Worm (Caenorhabditis elegans) whole organism, L4 larva: ENCODE results near the gene Y57G11C.1142.

ENCODE experiments used
- F37D6.2 ChIP-seq: sonication (generic microtip); optimal IDR thresholded peaks from 2 replicates; lab custom pipeline; 2016; ENCODE audit warnings: mild to moderate bottlenecking, missing genetic modification characterization, missing compliant biosample characterization
- F44E2.7 ChIP-seq: fragments of 200-800 bp; sonication (Bioruptor generic); IDR thresholded peaks from 2 replicates; pipeline ENCODE4 v2.1.2; 2022; ENCODE audit warnings: missing genetic modification characterization, missing compliant biosample characterization
- Y5F2A.4 ChIP-seq: fragments of 200-800 bp; sonication (Bioruptor generic); optimal IDR thresholded peaks from 2 replicates; lab custom pipeline; 2018; ENCODE audit warnings: mild to moderate bottlenecking, missing genetic modification characterization, missing compliant biosample characterization
- ZK337.2 ChIP-seq: fragments of 200-800 bp; sonication (Bioruptor generic); IDR thresholded peaks from 2 replicates; pipeline ENCODE4 v1.3.6; 2022; ENCODE audit warnings: missing genetic modification reagents, missing genetic modification characterization, missing compliant biosample characterization
- ZK546.5 ChIP-seq, 2 experiments: sonication (generic microtip); optimal IDR thresholded peaks; 2 replicates each; lab custom pipeline; 2017; ENCODE audit warnings: missing biosample characterization in 2 of 2, missing genetic modification characterization in 2 of 2
- aly-2 ChIP-seq: sonication (generic microtip); optimal IDR thresholded peaks from 2 replicates; lab custom pipeline; 2018; ENCODE audit warnings: missing biosample characterization, missing genetic modification characterization
- ama-1 ChIP-seq: fragments of 150-350 bp; optimal IDR thresholded peaks from 2 replicates; lab custom pipeline; 2014; ENCODE audit warnings: inconsistent platforms, mixed read lengths
- ceh-20 ChIP-seq: fragments of 200-800 bp; sonication (Bioruptor generic); IDR thresholded peaks from 2 replicates; pipeline ENCODE4 v1.3.6; 2022; ENCODE audit warnings: missing genetic modification reagents, missing genetic modification characterization, missing compliant biosample characterization
- ceh-28 ChIP-seq: fragments of 150-350 bp; optimal IDR thresholded peaks from 2 replicates; lab custom pipeline; 2014; ENCODE audit warnings: missing biosample characterization, missing genetic modification reagents, missing genetic modification characterization
- ceh-32 ChIP-seq: sonication (generic microtip); optimal IDR thresholded peaks from 2 replicates; lab custom pipeline; 2016; ENCODE audit warnings: mild to moderate bottlenecking, missing genetic modification characterization, missing compliant biosample characterization; ENCODE audit not compliant: poor library complexity
- ceh-62 ChIP-seq: sonication (generic microtip); optimal IDR thresholded peaks from 2 replicates; lab custom pipeline; 2017; ENCODE audit warnings: missing biosample characterization, missing genetic modification characterization
- ctbp-1 ChIP-seq: fragments of 200-800 bp; sonication (Bioruptor generic); IDR thresholded peaks from 2 replicates; pipeline ENCODE4 v1.3.6; 2022; ENCODE audit warnings: missing genetic modification reagents, missing genetic modification characterization, missing compliant biosample characterization
- daf-16 ChIP-seq, 3 experiments: sonication (generic microtip); optimal IDR thresholded peaks; 2 replicates each; lab custom pipeline; 2016 to 2017; ENCODE audit warnings: missing genetic modification characterization in 3 of 3, missing genetic modification reagents in 3 of 3, mild to moderate bottlenecking in 2 of 3, missing compliant biosample characterization in 2 of 3, missing biosample characterization in 1 of 3, moderate library complexity in 1 of 3
- dmd-6 ChIP-seq: fragments of 200-800 bp; sonication (Bioruptor generic); IDR thresholded peaks from 2 replicates; pipeline ENCODE4 v1.3.6; 2022; ENCODE audit warnings: missing genetic modification reagents, missing genetic modification characterization, missing compliant biosample characterization
- dmd-9 ChIP-seq: fragments of 200-800 bp; sonication (Bioruptor generic); IDR thresholded peaks from 2 replicates; pipeline ENCODE4 v1.3.6; 2022; ENCODE audit warnings: missing genetic modification reagents, missing genetic modification characterization, missing compliant biosample characterization
- dpl-1 ChIP-seq: fragments of 150-350 bp; optimal IDR thresholded peaks from 2 replicates; lab custom pipeline; 2014; ENCODE audit warnings: missing biosample characterization, missing genetic modification reagents, missing genetic modification characterization
- duxl-1 ChIP-seq: sonication (generic microtip); optimal IDR thresholded peaks from 2 replicates; lab custom pipeline; 2016; ENCODE audit warnings: mild to moderate bottlenecking, missing genetic modification characterization, moderate library complexity, missing compliant biosample characterization; ENCODE audit not compliant: poor library complexity
- dve-1 ChIP-seq: sonication (generic microtip); optimal IDR thresholded peaks from 2 replicates; lab custom pipeline; 2017; ENCODE audit warnings: antibody characterized with exemption, mild to moderate bottlenecking, missing genetic modification characterization, missing compliant biosample characterization; ENCODE audit not compliant: insufficient read depth
- egl-43 ChIP-seq: fragments of 200-800 bp; sonication (Bioruptor generic); IDR thresholded peaks from 2 replicates; pipeline ENCODE4 v1.3.6; 2022; ENCODE audit warnings: missing genetic modification reagents, missing genetic modification characterization, missing compliant biosample characterization
- hif-1 ChIP-seq, 2 experiments: sonication (generic microtip); optimal IDR thresholded peaks; 2 replicates each; lab custom pipeline; 2016 to 2017; ENCODE audit warnings: missing compliant biosample characterization in 2 of 2, missing genetic modification characterization in 2 of 2, missing genetic modification reagents in 2 of 2, missing genotype in 2 of 2, mild to moderate bottlenecking in 1 of 2
- hlh-30 ChIP-seq: sonication (generic microtip); optimal IDR thresholded peaks from 2 replicates; lab custom pipeline; 2017; ENCODE audit warnings: antibody characterized with exemption, mild to moderate bottlenecking, missing genetic modification characterization, missing compliant biosample characterization; ENCODE audit not compliant: insufficient read depth
- lin-15B ChIP-seq: fragments of 150-350 bp; sonication (generic microtip); optimal IDR thresholded peaks from 3 replicates; lab custom pipeline; 2014; ENCODE audit warnings: missing biosample characterization, missing genetic modification characterization
- lin-38 ChIP-seq: fragments of 200-800 bp; sonication (Bioruptor generic); IDR thresholded peaks from 2 replicates; pipeline ENCODE4 v1.3.6; 2022; ENCODE audit warnings: missing genetic modification reagents, missing genetic modification characterization, missing compliant biosample characterization
- madf-9 ChIP-seq: fragments of 200-800 bp; sonication (Bioruptor generic); conservative IDR thresholded peaks from 2 replicates; pipeline ENCODE4 v1.3.6; 2022; ENCODE audit warnings: missing genetic modification reagents, missing genetic modification characterization, missing compliant biosample characterization
- mdl-1 ChIP-seq, 2 experiments: fragments of 150-350 bp in 1 of 2; sonication (generic microtip) in 1 of 2; optimal IDR thresholded peaks; 2 replicates each; lab custom pipeline; 2014 to 2017; ENCODE audit warnings: missing biosample characterization in 2 of 2, missing genetic modification characterization in 2 of 2
- mep-1 ChIP-seq: fragments of 150-350 bp; sonication (generic microtip); optimal IDR thresholded peaks from 3 replicates; lab custom pipeline; 2014; ENCODE audit warnings: missing biosample characterization, missing genetic modification characterization
- mxl-2 ChIP-seq: fragments of 200-800 bp; sonication (Bioruptor generic); conservative IDR thresholded peaks from 2 replicates; pipeline ENCODE4 v1.3.6; 2022; ENCODE audit warnings: missing genetic modification reagents, missing genetic modification characterization, missing compliant biosample characterization
- mxl-3 ChIP-seq: fragments of 200-800 bp; sonication (Bioruptor generic); optimal IDR thresholded peaks from 2 replicates; lab custom pipeline; 2018; ENCODE audit warnings: mild to moderate bottlenecking, missing genetic modification characterization, missing compliant biosample characterization
- nhr-102 ChIP-seq: sonication (generic microtip); optimal IDR thresholded peaks from 2 replicates; lab custom pipeline; 2016; ENCODE audit warnings: mild to moderate bottlenecking, missing genetic modification characterization, moderate library complexity, missing compliant biosample characterization
- nhr-111 ChIP-seq: fragments of 200-800 bp; sonication (Bioruptor generic); optimal IDR thresholded peaks from 2 replicates; lab custom pipeline; 2018; ENCODE audit warnings: mild to moderate bottlenecking, missing genetic modification characterization, missing compliant biosample characterization
- nhr-76 ChIP-seq: fragments of 150-350 bp; optimal IDR thresholded peaks from 2 replicates; lab custom pipeline; 2014; ENCODE audit warnings: missing biosample characterization, missing genetic modification characterization
- pha-4 ChIP-seq, 2 experiments: fragments of 150-350 bp in 1 of 2; fragments of 200-800 bp in 1 of 2; sonication (Bioruptor generic) in 1 of 2; IDR thresholded peaks in 1 of 2; optimal IDR thresholded peaks in 1 of 2; 2 replicates each; pipeline versions ENCODE4 v1.3.6 to Lab custom; 2014 to 2022; ENCODE audit warnings: missing genetic modification characterization in 2 of 2, missing genetic modification reagents in 2 of 2, missing biosample characterization in 1 of 2, missing compliant biosample characterization in 1 of 2
- php-3 ChIP-seq: fragments of 200-800 bp; sonication (Bioruptor generic); IDR thresholded peaks from 2 replicates; pipeline ENCODE4 v1.3.6; 2022; ENCODE audit warnings: missing genetic modification reagents, missing genetic modification characterization, missing compliant biosample characterization
- pqm-1 ChIP-seq: sonication (generic microtip); optimal IDR thresholded peaks from 2 replicates; lab custom pipeline; 2017; ENCODE audit warnings: missing biosample characterization, missing genetic modification characterization
- saeg-2 ChIP-seq: fragments of 200-800 bp; sonication (Bioruptor generic); IDR thresholded peaks from 2 replicates; pipeline ENCODE4 v1.3.6; 2022; ENCODE audit warnings: missing genetic modification reagents, missing genetic modification characterization, missing compliant biosample characterization
- skn-1 ChIP-seq: fragments of 150-350 bp; optimal IDR thresholded peaks from 2 replicates; lab custom pipeline; 2014; ENCODE audit warnings: missing biosample characterization, missing genetic modification characterization
- snpc-1.2 ChIP-seq: fragments of 200-800 bp; sonication (Bioruptor generic); IDR thresholded peaks from 2 replicates; pipeline ENCODE4 v1.3.6; 2022; ENCODE audit warnings: missing genetic modification reagents, missing genetic modification characterization, missing compliant biosample characterization
- unc-62 ChIP-seq, 3 experiments: fragments of 150-350 bp in 1 of 3; sonication (generic microtip); optimal IDR thresholded peaks in 2 of 3; peaks in 1 of 3; 1 replicate in 1 of 3; 2 replicates in 2 of 3; lab custom pipeline; 2014 to 2017; ENCODE audit warnings: missing biosample characterization in 3 of 3, missing genetic modification characterization in 3 of 3, missing genetic modification reagents in 3 of 3, missing genotype in 1 of 3
- vab-7 ChIP-seq: fragments of 200-800 bp; sonication (Bioruptor generic); IDR thresholded peaks from 2 replicates; pipeline ENCODE4 v1.3.6; 2022; ENCODE audit warnings: missing genetic modification reagents, missing genetic modification characterization, missing compliant biosample characterization
- zfp-2 ChIP-seq: sonication (generic microtip); optimal IDR thresholded peaks from 2 replicates; lab custom pipeline; 2016; ENCODE audit warnings: mild to moderate bottlenecking, missing genetic modification characterization, missing compliant biosample characterization

The Y57G11C.1142 gene

ce11 chrIV:14790579-14790978 lies 11.8 kb upstream of the Y57G11C.1142 start:
- TF ChIP-seq ceh-28 (tag; lab: Kevin White, UChicago) (no peak), ama-1 (lab: Kevin White, UChicago) (peak; percentile 31), mep-1 (tag; lab: Kevin White, UChicago) (peak; percentile 63), unc-62 (GFP tag; optimal IDR thresholded peaks at IDR 0.05 in 1 of 2; lab: Kevin White, UChicago) (no peak), unc-62 (tag; optimal IDR thresholded peaks at IDR 0.05; lab: Kevin White, UChicago) (no peak), daf-16 (GFP tag; optimal IDR thresholded peaks at IDR 0.05; lab: Kevin White, UChicago) (no peak), daf-16 (tag; optimal IDR thresholded peaks at IDR 0.05; lab: Kevin White, UChicago) (peak; percentile 39), dve-1 (tag; lab: Kevin White, UChicago) (peak; percentile 9), ZK546.5 (tag; optimal IDR thresholded peaks at IDR 0.05; lab: Kevin White, UChicago) (no peak), hlh-30 (tag; lab: Kevin White, UChicago) (no peak), snpc-1.2 (peak; percentile 72), lin-38 (0 out of 2 replicates have a peak, but pooled peaks have one; percentile 17), nhr-102 (tag; lab: Kevin White, UChicago) (peak; percentile 7), pha-4 (GFP tag; IDR thresholded peaks at IDR 0.05; lab: Robert Waterston, UW) (peak; percentile 41; the same call in 1 of the 2 replicates), pha-4 (tag; optimal IDR thresholded peaks at IDR 0.05; lab: Kevin White, UChicago) (no peak)

- no peak for TF ChIP-seq hif-1 (tag; optimal IDR thresholded peaks at IDR 0.05; lab: Kevin White, UChicago)
- no peak for TF ChIP-seq aly-2 (tag; lab: Kevin White, UChicago)
- no peak for TF ChIP-seq daf-16 (GFP tag; optimal IDR thresholded peaks at IDR 0.05; lab: Kevin White, UChicago)
- peak; percentile 3 for TF ChIP-seq daf-16 (tag; optimal IDR thresholded peaks at IDR 0.05; lab: Kevin White, UChicago)
- no peak for TF ChIP-seq zfp-2 (tag; lab: Kevin White, UChicago)
- TF ChIP-seq madf-9 (GFP tag; lab: Robert Waterston, UW), result 0 out of 2 replicates have a peak, but pooled peaks have one; percentile 11
- TF ChIP-seq mep-1 (tag; lab: Kevin White, UChicago), result peak; percentile 23
- no peak for TF ChIP-seq ceh-62 (tag; lab: Kevin White, UChicago)
- TF ChIP-seq lin-38, result 0 out of 2 replicates have a peak, but pooled peaks have one; percentile 6
- no peak for TF ChIP-seq skn-1 (tag; lab: Kevin White, UChicago)
- TF ChIP-seq ama-1 (lab: Kevin White, UChicago), result peak; percentile 56
- no peak for TF ChIP-seq nhr-76 (tag; lab: Kevin White, UChicago)
- TF ChIP-seq dmd-9 (GFP tag; lab: Robert Waterston, UW), result 0 out of 2 replicates have a peak, but pooled peaks have one; percentile 11
- TF ChIP-seq, all 104 proteins: peak for 6
Measured at ce11 chrIV:14792602-14793232, 9.7 kb upstream of the Y57G11C.1142 start, which contains the start of gene gdi-1. gdi-1 (minus strand) TSS chrIV:14792887.

- TF ChIP-seq lin-15B (no peak), daf-16 (GFP tag; optimal IDR thresholded peaks at IDR 0.05; lab: Kevin White, UChicago) (no peak), daf-16 (tag; optimal IDR thresholded peaks at IDR 0.05; lab: Kevin White, UChicago) (peak; percentile 85), F37D6.2 (tag; lab: Kevin White, UChicago) (peak; percentile 52), ceh-20 (GFP tag; lab: Robert Waterston, UW) (peak; percentile 36; the same call in 1 of the 2 replicates), mxl-3 (GFP tag; lab: Kevin White, UChicago) (peak; percentile 93), ctbp-1 (0 out of 2 replicates have a peak, but pooled peaks have one; percentile 46), php-3 (GFP tag; lab: Robert Waterston, UW) (no peak), nhr-102 (tag; lab: Kevin White, UChicago) (peak; percentile 36), mdl-1 (tag; optimal IDR thresholded peaks at IDR 0.05; lab: Kevin White, UChicago) (peak; percentile 61 to 88), dpl-1 (peak; percentile 42), F44E2.7 (no peak), ZK337.2 (no peak), pqm-1 (no peak), saeg-2 (GFP tag; lab: Robert Waterston, UW) (0 out of 2 replicates have a peak, but pooled peaks have one; percentile 5), duxl-1 (tag; lab: Kevin White, UChicago) (peak; percentile 18), Y5F2A.4 (GFP tag; lab: Kevin White, UChicago) (no peak), vab-7 (GFP tag; lab: Robert Waterston, UW) (peak; percentile 33; the same call in 1 of the 2 replicates), ama-1 (lab: Kevin White, UChicago) (peak; percentile 71), ceh-28 (tag; lab: Kevin White, UChicago) (peak; percentile 70), dmd-6 (peak; percentile 46), ceh-32 (no peak), nhr-111 (GFP tag; lab: Kevin White, UChicago) (no peak), egl-43 (GFP tag; lab: Robert Waterston, UW) (0 out of 2 replicates have a peak, but pooled peaks have one; percentile 15), mxl-2 (GFP tag; lab: Robert Waterston, UW) (no peak)
Measured at ce11 chrIV:14793900-14794624, 8.4 kb upstream of the Y57G11C.1142 start.
